Worm (Caenorhabditis elegans) whole organism, young adult: ENCODE data around the gene C05C10.3.

Experiments
- B0019.2 ChIP-seq: fragments of 200-800 bp; sonication (Bioruptor generic); conservative IDR thresholded peaks from 2 replicates; pipeline ENCODE4 v1.3.6; 2022; ENCODE audit warnings: missing genetic modification reagents, missing genetic modification characterization, missing compliant biosample characterization
- B0035.1 ChIP-seq: sonication (generic microtip); optimal IDR thresholded peaks from 2 replicates; lab custom pipeline; 2016; ENCODE audit warnings: missing genetic modification characterization, mild to moderate bottlenecking, missing compliant biosample characterization, missing genotype, missing genetic modification reagents
- C06A6.2 ChIP-seq: fragments of 200-800 bp; sonication (Bioruptor generic); conservative IDR thresholded peaks from 2 replicates; pipeline ENCODE4 v1.3.6; 2022; ENCODE audit warnings: missing genetic modification characterization, missing compliant biosample characterization
- F33H1.4 ChIP-seq: fragments of 200-800 bp; sonication (Bioruptor generic); IDR thresholded peaks from 2 replicates; pipeline ENCODE4 v1.3.6; 2022; ENCODE audit warnings: missing genetic modification reagents, missing genetic modification characterization, missing compliant biosample characterization
- F37B4.10 ChIP-seq: fragments of 200-800 bp; sonication (Bioruptor generic); IDR thresholded peaks from 2 replicates; pipeline ENCODE4 v1.3.6; 2022; ENCODE audit warnings: missing genetic modification characterization, missing compliant biosample characterization
- F49E8.2 ChIP-seq: sonication (generic microtip); optimal IDR thresholded peaks from 3 replicates; lab custom pipeline; 2017; ENCODE audit warnings: missing genetic modification characterization, mild to moderate bottlenecking, missing compliant biosample characterization, antibody characterized with exemption, moderate library complexity; ENCODE audit not compliant: insufficient read depth
- F52B5.7 ChIP-seq: sonication (generic microtip); optimal IDR thresholded peaks from 2 replicates; lab custom pipeline; 2016; ENCODE audit warnings: mild to moderate bottlenecking, missing genetic modification characterization, missing compliant biosample characterization
- F57A8.1 ChIP-seq: fragments of 200-800 bp; sonication (Bioruptor generic); optimal IDR thresholded peaks from 2 replicates; lab custom pipeline; 2018; ENCODE audit warnings: mild to moderate bottlenecking, missing genetic modification characterization, moderate library complexity, missing compliant biosample characterization
- F57C9.4 ChIP-seq: sonication (generic microtip); optimal IDR thresholded peaks from 2 replicates; lab custom pipeline; 2017; ENCODE audit warnings: mild to moderate bottlenecking, missing genetic modification characterization, missing compliant biosample characterization
- K12H6.12 ChIP-seq: fragments of 200-800 bp; sonication (Bioruptor generic); optimal IDR thresholded peaks from 2 replicates; lab custom pipeline; 2018; ENCODE audit warnings: mild to moderate bottlenecking, missing genetic modification characterization, missing compliant biosample characterization
- T07F8.4 ChIP-seq: sonication (generic microtip); optimal IDR thresholded peaks from 2 replicates; lab custom pipeline; 2016; ENCODE audit warnings: mild to moderate bottlenecking, missing genetic modification characterization, moderate library complexity, missing compliant biosample characterization
- Y53F4B.3 ChIP-seq: fragments of 200-800 bp; sonication (Bioruptor generic); IDR thresholded peaks from 2 replicates; pipeline ENCODE4 v1.3.6; 2022; ENCODE audit warnings: missing genetic modification reagents, missing genetic modification characterization, missing compliant biosample characterization
- Y53G8AR.9 ChIP-seq: fragments of 200-800 bp; sonication (Bioruptor generic); conservative IDR thresholded peaks from 2 replicates; pipeline ENCODE4 v1.3.6; 2022; ENCODE audit warnings: missing genetic modification reagents, missing genetic modification characterization, missing compliant biosample characterization
- Y67H2A.10 ChIP-seq: fragments of 200-800 bp; sonication (Bioruptor generic); conservative IDR thresholded peaks from 2 replicates; pipeline ENCODE4 v1.3.6; 2022; ENCODE audit warnings: missing genetic modification reagents, missing genetic modification characterization, missing compliant biosample characterization
- ZK185.1 ChIP-seq: sonication (generic microtip); optimal IDR thresholded peaks from 2 replicates; lab custom pipeline; 2016; ENCODE audit warnings: mild to moderate bottlenecking, missing genetic modification characterization, missing compliant biosample characterization; ENCODE audit not compliant: poor library complexity, severe bottlenecking
- aptf-2 ChIP-seq: fragments of 200-800 bp; sonication (Bioruptor generic); conservative IDR thresholded peaks from 2 replicates; pipeline ENCODE4 v1.3.6; 2022; ENCODE audit warnings: missing genetic modification reagents, missing genetic modification characterization, missing compliant biosample characterization
- attf-5 ChIP-seq: fragments of 200-800 bp; sonication (Bioruptor generic); optimal IDR thresholded peaks from 2 replicates; lab custom pipeline; 2018; ENCODE audit warnings: mild to moderate bottlenecking, missing genetic modification characterization, missing compliant biosample characterization
- bed-1 ChIP-seq: fragments of 200-800 bp; sonication (Bioruptor generic); IDR thresholded peaks from 2 replicates; pipeline ENCODE4 v1.3.6; 2022; ENCODE audit warnings: missing genetic modification reagents, missing genetic modification characterization, missing compliant biosample characterization
- ceh-58 ChIP-seq: fragments of 200-800 bp; sonication (Bioruptor generic); IDR thresholded peaks from 2 replicates; pipeline ENCODE4 v1.3.6; 2022; ENCODE audit warnings: missing genetic modification characterization, missing compliant biosample characterization
- die-1 ChIP-seq: sonication (generic microtip); optimal IDR thresholded peaks from 2 replicates; lab custom pipeline; 2016; ENCODE audit warnings: missing genotype, mild to moderate bottlenecking, missing genetic modification characterization, missing compliant biosample characterization
- efl-1 ChIP-seq: fragments of 150-350 bp; optimal IDR thresholded peaks from 2 replicates; lab custom pipeline; 2014; ENCODE audit warnings: missing biosample characterization, missing genetic modification reagents, missing genetic modification characterization
- egrh-3 ChIP-seq: fragments of 200-800 bp; sonication (Bioruptor generic); IDR thresholded peaks from 2 replicates; pipeline ENCODE4 v1.3.6; 2022; ENCODE audit warnings: missing genetic modification reagents, missing genetic modification characterization, missing compliant biosample characterization
- ekl-4 ChIP-seq: fragments of 200-800 bp; sonication (Bioruptor generic); IDR thresholded peaks from 2 replicates; pipeline ENCODE4 v1.3.6; 2022; ENCODE audit warnings: missing genetic modification reagents, missing genetic modification characterization, missing compliant biosample characterization
- ets-4 ChIP-seq: fragments of 200-800 bp; sonication (Bioruptor generic); optimal IDR thresholded peaks from 2 replicates; lab custom pipeline; 2018; ENCODE audit warnings: mild to moderate bottlenecking, missing genetic modification characterization, missing compliant biosample characterization
- gei-17 ChIP-seq: fragments of 200-800 bp; sonication (Bioruptor generic); optimal IDR thresholded peaks from 2 replicates; lab custom pipeline; 2018; ENCODE audit warnings: mild to moderate bottlenecking, missing genetic modification characterization, missing compliant biosample characterization
- hrde-1 ChIP-seq: sonication (generic microtip); optimal IDR thresholded peaks from 2 replicates; lab custom pipeline; 2016; ENCODE audit warnings: missing genetic modification characterization, mild to moderate bottlenecking, missing compliant biosample characterization, moderate library complexity, missing genotype, missing genetic modification reagents, borderline replicate concordance
- lin-26 ChIP-seq: fragments of 200-800 bp; sonication (Bioruptor generic); IDR thresholded peaks from 2 replicates; pipeline ENCODE4 v1.3.6; 2022; ENCODE audit warnings: missing genetic modification reagents, missing genetic modification characterization, missing compliant biosample characterization
- lin-35 ChIP-seq, 3 experiments: fragments of 150-350 bp in 2 of 3; sonication (generic microtip) in 1 of 3; optimal IDR thresholded peaks; 2 replicates each; lab custom pipeline; 2014 to 2018; ENCODE audit warnings: missing biosample characterization in 3 of 3, missing genetic modification characterization in 3 of 3, missing genetic modification reagents in 3 of 3
- madf-3 ChIP-seq: fragments of 200-800 bp; sonication (Bioruptor generic); IDR thresholded peaks from 2 replicates; pipeline ENCODE4 v1.3.6; 2022; ENCODE audit warnings: missing genetic modification reagents, missing genetic modification characterization, missing compliant biosample characterization
- madf-6 ChIP-seq: fragments of 200-800 bp; sonication (Bioruptor generic); IDR thresholded peaks from 2 replicates; pipeline ENCODE4 v1.3.6; 2022; ENCODE audit warnings: missing genetic modification reagents, missing genetic modification characterization, missing compliant biosample characterization
- mes-4 ChIP-seq: sonication (generic microtip); optimal IDR thresholded peaks from 2 replicates; lab custom pipeline; 2016; ENCODE audit warnings: missing genotype, missing genetic modification characterization, missing compliant biosample characterization
- mxl-1 ChIP-seq: sonication (generic microtip); optimal IDR thresholded peaks from 2 replicates; lab custom pipeline; 2016; ENCODE audit warnings: missing genetic modification characterization, missing compliant biosample characterization
- nfya-2 ChIP-seq: fragments of 200-800 bp; sonication (Bioruptor generic); IDR thresholded peaks from 2 replicates; pipeline ENCODE4 v1.3.6; 2022; ENCODE audit warnings: missing genetic modification reagents, missing genetic modification characterization, missing compliant biosample characterization
- nfyb-1 ChIP-seq: fragments of 200-800 bp; sonication (Bioruptor generic); IDR thresholded peaks from 2 replicates; pipeline ENCODE4 v1.3.6; 2022; ENCODE audit warnings: missing genetic modification reagents, missing genetic modification characterization, missing compliant biosample characterization
- nhr-179 ChIP-seq: sonication (generic microtip); optimal IDR thresholded peaks from 2 replicates; lab custom pipeline; 2016; ENCODE audit warnings: mild to moderate bottlenecking, missing genetic modification characterization, missing compliant biosample characterization
- nhr-80 ChIP-seq: sonication (generic microtip); optimal IDR thresholded peaks from 2 replicates; lab custom pipeline; 2016; ENCODE audit warnings: missing genetic modification characterization, missing compliant biosample characterization
- nhr-90 ChIP-seq: sonication (generic microtip); optimal IDR thresholded peaks from 2 replicates; lab custom pipeline; 2016; ENCODE audit warnings: missing genotype, mild to moderate bottlenecking, missing genetic modification characterization, missing compliant biosample characterization
- rcor-1 ChIP-seq: fragments of 200-800 bp; sonication (Bioruptor generic); IDR thresholded peaks from 2 replicates; pipeline ENCODE4 v1.3.6; 2022; ENCODE audit warnings: missing genetic modification reagents, missing genetic modification characterization, missing compliant biosample characterization
- sdz-38 ChIP-seq: sonication (generic microtip); optimal IDR thresholded peaks from 2 replicates; lab custom pipeline; 2016; ENCODE audit warnings: missing genotype, missing genetic modification characterization, missing compliant biosample characterization
- snpc-1.1 ChIP-seq: sonication (generic microtip); optimal IDR thresholded peaks from 2 replicates; lab custom pipeline; 2017; ENCODE audit warnings: missing genetic modification characterization, mild to moderate bottlenecking, missing compliant biosample characterization, antibody characterized with exemption, moderate library complexity, missing genotype, missing genetic modification reagents; ENCODE audit not compliant: insufficient read depth
- snpc-3.4 ChIP-seq: sonication (generic microtip); optimal IDR thresholded peaks from 2 replicates; lab custom pipeline; 2017; ENCODE audit warnings: missing genetic modification characterization, mild to moderate bottlenecking, missing compliant biosample characterization, antibody characterized with exemption, moderate library complexity, missing genotype, missing genetic modification reagents
- snpc-4 ChIP-seq, 5 experiments: fragments of 150-350 bp in 1 of 5; sonication (generic microtip) in 4 of 5; optimal IDR thresholded peaks; 2 replicates each; lab custom pipeline; 2014 to 2018; ENCODE audit warnings: missing genetic modification characterization in 5 of 5, missing biosample characterization in 3 of 5, antibody characterized with exemption in 2 of 5, mild to moderate bottlenecking in 2 of 5, missing compliant biosample characterization in 2 of 5, missing genotype in 2 of 5, moderate library complexity in 2 of 5, missing genetic modification reagents in 1 of 5
- tbp1 ChIP-seq: fragments of 200-800 bp; sonication (Bioruptor generic); optimal IDR thresholded peaks from 2 replicates; lab custom pipeline; 2018; ENCODE audit warnings: mild to moderate bottlenecking, missing genetic modification characterization, missing compliant biosample characterization
- zim-3 ChIP-seq: sonication (generic microtip); optimal IDR thresholded peaks from 2 replicates; lab custom pipeline; 2017; ENCODE audit warnings: mild to moderate bottlenecking, missing genetic modification characterization, moderate library complexity, missing compliant biosample characterization
- ztf-26 ChIP-seq: sonication (generic microtip); optimal IDR thresholded peaks from 2 replicates; lab custom pipeline; 2017; ENCODE audit warnings: missing genetic modification characterization, missing compliant biosample characterization
- ztf-28 ChIP-seq: fragments of 200-800 bp; sonication (Bioruptor generic); IDR thresholded peaks from 2 replicates; pipeline ENCODE4 v1.3.6; 2022; ENCODE audit warnings: missing genetic modification reagents, missing genetic modification characterization, missing compliant biosample characterization

The C05C10.3 gene

ce11 chrII:9892409-9892808, 44.3 kb downstream of the C05C10.3 start, which contains the start of gene C08H9.16 (continued):
- TF ChIP-seq lin-35 (GFP tag; optimal IDR thresholded peaks at IDR 0.05; lab: Kevin White, UChicago) (peak in 1 of 3 experiments; percentile 40), snpc-3.4 (tag; lab: Kevin White, UChicago) (peak; percentile 7), nfyb-1 (GFP tag; lab: Robert Waterston, UW) (peak; percentile 69; the same call in 1 of the 2 replicates), mes-4 (tag; lab: Kevin White, UChicago) (no peak), attf-5 (peak; percentile 26), nhr-90 (tag; lab: Kevin White, UChicago) (no peak), B0035.1 (tag; lab: Kevin White, UChicago) (no peak)

- peak; percentile 13; the same call in 1 of the 2 replicates for TF ChIP-seq ekl-4 (GFP tag; lab: Robert Waterston, UW)
- TF ChIP-seq F37B4.10 = no peak
- no peak for TF ChIP-seq B0035.1 (tag; lab: Kevin White, UChicago)
- TF ChIP-seq Y53G8AR.9 = no peak
- no peak for TF ChIP-seq F52B5.7
- TF ChIP-seq snpc-1.1 = no peak
- no peak for TF ChIP-seq efl-1 (GFP tag; lab: Kevin White, UChicago)
- TF ChIP-seq aptf-2 (GFP tag; lab: Robert Waterston, UW) = no peak
- no peak for TF ChIP-seq hrde-1 (tag; lab: Kevin White, UChicago)
- TF ChIP-seq ceh-58 (GFP tag; lab: Robert Waterston, UW) = no peak
- no peak for TF ChIP-seq rcor-1
- TF ChIP-seq sdz-38 (tag; lab: Kevin White, UChicago) = no peak
- no peak for TF ChIP-seq ztf-28 (GFP tag; lab: Robert Waterston, UW)
- peak; percentile 4 for TF ChIP-seq tbp1 (GFP tag; lab: Kevin White, UChicago)
- TF ChIP-seq F33H1.4 (GFP tag; lab: Robert Waterston, UW) = no peak
- TF ChIP-seq ets-4 = peak; percentile 71
- TF ChIP-seq C06A6.2 (GFP tag; lab: Robert Waterston, UW) = no peak
- TF ChIP-seq nhr-179 (tag; lab: Kevin White, UChicago) = no peak
- no peak for TF ChIP-seq Y67H2A.10 (GFP tag; lab: Robert Waterston, UW)
- TF ChIP-seq B0019.2 (GFP tag; lab: Robert Waterston, UW) = no peak
- no peak for TF ChIP-seq ZK185.1 (tag; lab: Kevin White, UChicago)
- no peak for TF ChIP-seq nfya-2
- no peak for TF ChIP-seq F57C9.4 (tag; lab: Kevin White, UChicago)
- TF ChIP-seq egrh-3 (GFP tag; lab: Robert Waterston, UW) = no peak
- peak; percentile 97 for TF ChIP-seq nhr-80 (tag; lab: Kevin White, UChicago)
- TF ChIP-seq madf-6 (GFP tag; lab: Robert Waterston, UW) = peak; percentile 33; the same call in 1 of the 2 replicates
- no peak for TF ChIP-seq ztf-26 (tag; lab: Kevin White, UChicago)
- TF ChIP-seq T07F8.4 (tag; lab: Kevin White, UChicago) = no peak
- no peak for TF ChIP-seq madf-3
- no peak for TF ChIP-seq zim-3 (tag; lab: Kevin White, UChicago)
- TF ChIP-seq gei-17 (GFP tag; lab: Kevin White, UChicago) = no peak
- no peak for TF ChIP-seq bed-1 (GFP tag; lab: Robert Waterston, UW)
- no peak for TF ChIP-seq F57A8.1 (GFP tag; lab: Kevin White, UChicago)
- TF ChIP-seq snpc-4 (GFP tag; optimal IDR thresholded peaks at IDR 0.05; lab: Kevin White, UChicago) = no peak
- peak in 1 of 4 experiments; percentile 29 for TF ChIP-seq snpc-4 (tag; optimal IDR thresholded peaks at IDR 0.05; lab: Kevin White, UChicago)
- no peak for TF ChIP-seq die-1 (tag; lab: Kevin White, UChicago)
- TF ChIP-seq K12H6.12 (tag; lab: Kevin White, UChicago) = no peak
- TF ChIP-seq Y53F4B.3 (GFP tag; lab: Robert Waterston, UW) = no peak
- no peak for TF ChIP-seq F49E8.2 (tag; lab: Kevin White, UChicago)
- peak; percentile 68; the same call in 1 of the 2 replicates for TF ChIP-seq lin-26 (GFP tag; lab: Robert Waterston, UW)
- TF ChIP-seq mxl-1 (tag; lab: Kevin White, UChicago) = no peak
These were observed 44.9 kb downstream of the C05C10.3 start for ce11 chrII:9891823-9892222.
